Worm (Caenorhabditis elegans) whole organism, L2 larva: ENCODE measurements around the gene sams-5.

ENCODE experiments used
- ZK546.5 ChIP-seq: sonication (generic microtip); optimal IDR thresholded peaks from 2 replicates; lab custom pipeline; 2017; ENCODE audit warnings: missing biosample characterization, missing genetic modification characterization
- elt-1 ChIP-seq: fragments of 150-350 bp; optimal IDR thresholded peaks from 2 replicates; lab custom pipeline; 2014; ENCODE audit warnings: missing biosample characterization, missing genetic modification characterization
- elt-3 ChIP-seq: sonication (generic microtip); optimal IDR thresholded peaks from 2 replicates; lab custom pipeline; 2017; ENCODE audit warnings: missing biosample characterization, missing genetic modification characterization
- lin-39 ChIP-seq: fragments of 150-350 bp; optimal IDR thresholded peaks from 2 replicates; lab custom pipeline; 2014; ENCODE audit warnings: missing biosample characterization, missing genetic modification reagents, missing genetic modification characterization
- lsy-2 ChIP-seq, 2 experiments: fragments of 150-350 bp in 1 of 2; sonication (generic microtip) in 1 of 2; optimal IDR thresholded peaks; 2 replicates each; lab custom pipeline; 2014 to 2017; ENCODE audit warnings: missing biosample characterization in 2 of 2, missing genetic modification characterization in 2 of 2
- mab-5 ChIP-seq: fragments of 150-350 bp; optimal IDR thresholded peaks from 2 replicates; lab custom pipeline; 2014; ENCODE audit warnings: missing biosample characterization, missing genetic modification characterization
- mdl-1 ChIP-seq, 2 experiments: fragments of 150-350 bp in 1 of 2; sonication (generic microtip) in 1 of 2; optimal IDR thresholded peaks; 2 replicates each; lab custom pipeline; 2017; ENCODE audit warnings: missing biosample characterization in 2 of 2, missing genetic modification characterization in 2 of 2
- nhr-237 ChIP-seq: fragments of 150-350 bp; optimal IDR thresholded peaks from 2 replicates; lab custom pipeline; 2014; ENCODE audit warnings: missing biosample characterization, missing genetic modification characterization
- sma-3 ChIP-seq: sonication (generic microtip); optimal IDR thresholded peaks from 2 replicates; lab custom pipeline; 2016; ENCODE audit warnings: missing genetic modification reagents, missing genetic modification characterization, missing compliant biosample characterization
- unc-55 ChIP-seq: fragments of 150-350 bp; sonication (generic microtip); optimal IDR thresholded peaks from 3 replicates; lab custom pipeline; 2014; ENCODE audit warnings: missing biosample characterization, missing genetic modification reagents, missing genetic modification characterization
- unc-62 ChIP-seq: fragments of 150-350 bp; optimal IDR thresholded peaks from 2 replicates; lab custom pipeline; 2014; ENCODE audit warnings: missing biosample characterization, missing genetic modification reagents, missing genetic modification characterization

- TF ChIP-seq elt-3 (no peak), elt-1 (tag; lab: Kevin White, UChicago) (no peak), mdl-1 (tag; optimal IDR thresholded peaks at IDR 0.05; lab: Kevin White, UChicago) (no peak), nhr-237 (tag; lab: Kevin White, UChicago) (no peak), unc-62 (GFP tag; lab: Kevin White, UChicago) (no peak), lin-39 (tag; lab: Kevin White, UChicago) (no peak), mab-5 (tag; lab: Kevin White, UChicago) (no peak), sma-3 (no peak), ZK546.5 (tag; lab: Kevin White, UChicago) (no peak), lsy-2 (tag; optimal IDR thresholded peaks at IDR 0.05; lab: Kevin White, UChicago) (no peak), unc-55 (GFP tag; lab: Kevin White, UChicago) (peak; percentile 21)
Observed at ce11 chrIV:6294081-6294480, 14.8 kb upstream of the sams-5 start, which contains the start of gene hil-2.
